Fruit fly (Drosophila melanogaster): ENCODE data around the gene Vps15.

dm6 chr3R:9246879-9247621 is 1.4 kb upstream of the Vps15 start:
- TF ChIP-seq CG8478 (optimal IDR thresholded peaks at IDR 0.05), result no peak
- TF ChIP-seq CTCF (optimal IDR thresholded peaks at IDR 0.05), result no peak
